Worm (Caenorhabditis elegans) whole organism, L4 larva: ENCODE measurements around the gene perm-3.

ENCODE experiments used
- arid-1 ChIP-seq: fragments of 200-800 bp; sonication (Bioruptor generic); conservative IDR thresholded peaks from 2 replicates; pipeline ENCODE4 v1.3.6; 2022; ENCODE audit warnings: missing genetic modification reagents, missing genetic modification characterization, missing compliant biosample characterization
- ces-1 ChIP-seq: fragments of 150-350 bp; sonication (generic microtip); optimal IDR thresholded peaks from 4 replicates; lab custom pipeline; 2014; ENCODE audit warnings: missing biosample characterization, missing genetic modification reagents, missing genetic modification characterization
- fos-1 ChIP-seq: fragments of 150-350 bp; optimal IDR thresholded peaks from 2 replicates; lab custom pipeline; 2014; ENCODE audit warnings: missing biosample characterization, missing genetic modification characterization
- nhr-11 ChIP-seq: fragments of 150-350 bp; optimal IDR thresholded peaks from 2 replicates; lab custom pipeline; 2014; ENCODE audit warnings: missing biosample characterization, missing genetic modification characterization
- nhr-6 ChIP-seq: fragments of 150-350 bp; optimal IDR thresholded peaks from 2 replicates; lab custom pipeline; 2014; ENCODE audit warnings: missing biosample characterization, missing genetic modification characterization
- pha-4 ChIP-seq, 2 experiments: fragments of 150-350 bp in 1 of 2; fragments of 200-800 bp in 1 of 2; sonication (Bioruptor generic) in 1 of 2; IDR thresholded peaks in 1 of 2; optimal IDR thresholded peaks in 1 of 2; 2 replicates each; pipeline versions ENCODE4 v1.3.6 to Lab custom; 2014 to 2022; ENCODE audit warnings: missing genetic modification characterization in 2 of 2, missing genetic modification reagents in 2 of 2, missing biosample characterization in 1 of 2, missing compliant biosample characterization in 1 of 2
- pqm-1 ChIP-seq: sonication (generic microtip); optimal IDR thresholded peaks from 2 replicates; lab custom pipeline; 2017; ENCODE audit warnings: missing biosample characterization, missing genetic modification characterization
- unc-62 ChIP-seq, 3 experiments: fragments of 150-350 bp in 1 of 3; sonication (generic microtip); optimal IDR thresholded peaks in 2 of 3; peaks in 1 of 3; 1 replicate in 1 of 3; 2 replicates in 2 of 3; lab custom pipeline; 2014 to 2017; ENCODE audit warnings: missing biosample characterization in 3 of 3, missing genetic modification characterization in 3 of 3, missing genetic modification reagents in 3 of 3, missing genotype in 1 of 3
- zag-1 ChIP-seq: fragments of 150-350 bp; optimal IDR thresholded peaks from 2 replicates; lab custom pipeline; 2014; ENCODE audit warnings: missing biosample characterization, missing genetic modification characterization

DNA sequence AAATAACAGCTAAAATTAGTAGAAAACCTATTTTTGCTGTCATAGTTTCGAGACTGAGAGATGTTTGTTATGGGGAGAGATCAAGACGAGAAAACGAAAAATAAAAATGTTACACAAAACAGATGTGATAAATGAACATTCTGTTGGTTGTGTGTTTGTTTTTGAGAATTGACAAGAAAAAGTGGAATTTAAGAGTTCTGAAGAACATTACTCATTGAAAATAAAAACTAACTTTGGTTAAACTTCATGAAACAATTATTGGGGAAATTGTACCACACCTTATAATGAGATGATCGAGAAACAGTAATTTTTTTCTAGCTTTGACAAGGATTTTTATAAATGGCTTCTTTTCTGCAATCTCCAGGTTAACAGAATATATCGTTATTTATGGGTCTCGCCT, 41.2 kb downstream of the perm-3 start, which contains the start of gene Y4C6B.7:
- no peak for TF ChIP-seq arid-1 (GFP tag; lab: Robert Waterston, UW)
- TF ChIP-seq pqm-1 (tag; lab: Kevin White, UChicago): no peak
- no peak for TF ChIP-seq fos-1 (tag; lab: Kevin White, UChicago)
- TF ChIP-seq nhr-11 (tag; lab: Kevin White, UChicago): no peak
- TF ChIP-seq pha-4 (GFP tag; IDR thresholded peaks at IDR 0.05; lab: Robert Waterston, UW): no peak
- TF ChIP-seq pha-4 (tag; optimal IDR thresholded peaks at IDR 0.05; lab: Kevin White, UChicago): no peak
- TF ChIP-seq ces-1 (GFP tag; lab: Kevin White, UChicago): no peak
- no peak for TF ChIP-seq zag-1 (tag; lab: Kevin White, UChicago)
- no peak for TF ChIP-seq unc-62 (GFP tag; optimal IDR thresholded peaks at IDR 0.05 in 1 of 2; lab: Kevin White, UChicago)
- no peak for TF ChIP-seq unc-62 (tag; optimal IDR thresholded peaks at IDR 0.05; lab: Kevin White, UChicago)
- no peak for TF ChIP-seq nhr-6 (tag; lab: Kevin White, UChicago)
